Worm (Caenorhabditis elegans): Measurements from ENCODE around the gene swsn-4.

swsn-4 gene

ce11 chrIV:11110995-11111619 lies 14.7 kb upstream of the swsn-4 start, which contains the start of gene rps-5 (continued):
- peak; percentile 35 for TF ChIP-seq snpc-4 (tag; optimal IDR thresholded peaks at IDR 0.05)
- TF ChIP-seq ceh-90 (tag; optimal IDR thresholded peaks at IDR 0.05): no peak
- TF ChIP-seq isw-1 (GFP tag; IDR thresholded peaks at IDR 0.05): peak; percentile 58
- TF ChIP-seq blmp-1 (tag; optimal IDR thresholded peaks at IDR 0.05): peak; percentile 54
- peak; percentile 80 for TF ChIP-seq nhr-71 (tag; optimal IDR thresholded peaks at IDR 0.05)
- peak; percentile 43 for TF ChIP-seq jun-1 (tag; optimal IDR thresholded peaks at IDR 0.05)
- TF ChIP-seq hlh-17 (GFP tag; optimal IDR thresholded peaks at IDR 0.05; ENCODE audit: borderline replicate concordance): no peak
- TF ChIP-seq swsn-7 (tag; optimal IDR thresholded peaks at IDR 0.05): peak; percentile 61
- no peak for TF ChIP-seq mab-9 (GFP tag; IDR thresholded peaks at IDR 0.05)
- no peak for TF ChIP-seq C04F5.9 (tag; optimal IDR thresholded peaks at IDR 0.05)
- TF ChIP-seq dsc-1 (tag; optimal IDR thresholded peaks at IDR 0.05): peak; percentile 37
- TF ChIP-seq zip-4 (GFP tag; optimal IDR thresholded peaks at IDR 0.05): no peak
- no peak for TF ChIP-seq nhr-28 (tag; optimal IDR thresholded peaks at IDR 0.05)
- TF ChIP-seq xbp-1 (tag; optimal IDR thresholded peaks at IDR 0.05): peak; percentile 89
- TF ChIP-seq skn-1 (tag; optimal IDR thresholded peaks at IDR 0.05): peak; percentile 44
- peak; percentile 12 for TF ChIP-seq elt-2 (tag; optimal IDR thresholded peaks at IDR 0.05)
- TF ChIP-seq unc-130 (tag; optimal IDR thresholded peaks at IDR 0.05): peak; percentile 34
- no peak for TF ChIP-seq egl-27 (tag; optimal IDR thresholded peaks at IDR 0.05)
- TF ChIP-seq nhr-90 (tag; optimal IDR thresholded peaks at IDR 0.05; ENCODE audit: poor library complexity): peak; percentile 35
- TF ChIP-seq C16A3.4 (tag; optimal IDR thresholded peaks at IDR 0.05): peak; percentile 68
- TF ChIP-seq nhr-84 (tag; optimal IDR thresholded peaks at IDR 0.05): no peak
- TF ChIP-seq pqm-1 (tag; optimal IDR thresholded peaks at IDR 0.05): no peak
- TF ChIP-seq aha-1 (tag; optimal IDR thresholded peaks at IDR 0.05): no peak
- peak; percentile 22 for TF ChIP-seq unc-86 (tag; optimal IDR thresholded peaks at IDR 0.05)
- TF ChIP-seq fos-1 (tag; optimal IDR thresholded peaks at IDR 0.05): peak; percentile 52
- TF ChIP-seq lsy-2 (tag; optimal IDR thresholded peaks at IDR 0.05): peak; percentile 80 to 92
- peak; percentile 44 to 71 (median 59) for TF ChIP-seq ceh-82 (tag; optimal IDR thresholded peaks at IDR 0.05)
- TF ChIP-seq C34B4.2 (tag; optimal IDR thresholded peaks at IDR 0.05): no peak
- no peak for TF ChIP-seq ces-1 (GFP tag; optimal IDR thresholded peaks at IDR 0.05)
- TF ChIP-seq fkh-4 (tag; optimal IDR thresholded peaks at IDR 0.05; ENCODE audit: borderline replicate concordance): no peak
- no peak for TF ChIP-seq ztf-11 (tag; optimal IDR thresholded peaks at IDR 0.05)
- no peak for TF ChIP-seq alr-1 (tag; optimal IDR thresholded peaks at IDR 0.05; ENCODE audit: borderline replicate concordance)
- peak; percentile 70 for TF ChIP-seq nhr-47 (tag; optimal IDR thresholded peaks at IDR 0.05)
- no peak for TF ChIP-seq tlp-1 (tag; optimal IDR thresholded peaks at IDR 0.05)
- TF ChIP-seq rnt-1 (tag; optimal IDR thresholded peaks at IDR 0.05): peak; percentile 63
- peak; percentile 80 for TF ChIP-seq snu-23 (GFP tag; optimal IDR thresholded peaks at IDR 0.05)
- TF ChIP-seq mep-1 (tag; optimal IDR thresholded peaks at IDR 0.05): peak; percentile 64
- TF ChIP-seq nhr-12 (tag; optimal IDR thresholded peaks at IDR 0.05): no peak
- no peak for TF ChIP-seq unc-30 (tag; optimal IDR thresholded peaks at IDR 0.05)
- TF ChIP-seq vab-15 (tag; optimal IDR thresholded peaks at IDR 0.05): no peak
- TF ChIP-seq pag-3 (tag; optimal IDR thresholded peaks at IDR 0.05; ENCODE audit: borderline replicate concordance, insufficient read depth): no peak
- peak; percentile 42 for TF ChIP-seq zag-1 (tag; optimal IDR thresholded peaks at IDR 0.05)
- peak; percentile 3 for TF ChIP-seq lin-13 (GFP tag; optimal IDR thresholded peaks at IDR 0.05)
- TF ChIP-seq ceh-88 (GFP tag; IDR thresholded peaks at IDR 0.05): no peak
- no peak for TF ChIP-seq fkh-10 (GFP tag; optimal IDR thresholded peaks at IDR 0.05)
- no peak for TF ChIP-seq sox-4 (tag; optimal IDR thresholded peaks at IDR 0.05)
- TF ChIP-seq nhr-76 (tag; optimal IDR thresholded peaks at IDR 0.05): no peak
- no peak for TF ChIP-seq ztf-4 (tag; optimal IDR thresholded peaks at IDR 0.05)
- no peak for TF ChIP-seq ceh-63 (GFP tag; optimal IDR thresholded peaks at IDR 0.05)

Measured in whole organism, L1 larva.